Fruit fly (Drosophila melanogaster) whole organism: ENCODE data around the gene CG34256.

Experiments used
- CG8478 ChIP-seq: fragments of >200 bp; optimal IDR thresholded peaks from 2 replicates; lab custom pipeline; 2018; ENCODE audit warnings: inconsistent platforms
- EcR ChIP-seq, 2 experiments: fragments of >200 bp; optimal IDR thresholded peaks; 2 replicates each; lab custom pipeline; 2017; ENCODE audit warnings: missing biosample characterization in 2 of 2, missing genetic modification characterization in 2 of 2, missing genetic modification reagents in 2 of 2
- pan ChIP-seq: fragments of >200 bp; optimal IDR thresholded peaks from 2 replicates; lab custom pipeline; 2017
- psq ChIP-seq: fragments of >200 bp; optimal IDR thresholded peaks from 2 replicates; lab custom pipeline; 2017
- usp ChIP-seq: fragments of >200 bp; optimal IDR thresholded peaks from 2 replicates; lab custom pipeline; 2017; ENCODE audit warnings: missing biosample characterization, missing genetic modification characterization, mixed read lengths

- TF ChIP-seq usp (no peak), psq (lab: Kevin White, UChicago) (no peak), CG8478 (lab: Kevin White, UChicago) (no peak), pan (no peak), EcR (GFP tag; optimal IDR thresholded peaks at IDR 0.05; lab: Kevin White, UChicago) (no peak)
These were observed 37.6 kb upstream of the CG34256 start for dm6 chr3L:19027172-19027571.
